In the genomic region with DNA sequence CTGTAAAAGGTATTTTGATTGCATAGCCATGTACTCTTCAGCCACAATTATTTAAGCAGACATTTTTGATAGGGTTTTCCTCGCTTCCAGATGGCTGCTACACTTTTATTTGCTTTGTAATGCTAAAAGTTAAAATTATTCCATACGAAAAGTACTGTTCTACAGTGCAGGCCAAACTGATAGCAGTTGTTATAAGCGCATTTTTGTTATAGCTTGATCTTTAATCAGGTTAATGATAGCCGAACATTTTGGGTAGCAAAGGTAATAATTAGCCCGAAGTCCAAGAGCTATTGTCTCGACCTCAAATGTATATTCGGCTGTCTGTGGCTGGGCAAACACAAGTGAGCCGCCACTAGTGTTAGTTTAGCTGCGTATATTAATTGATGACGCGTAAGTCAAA, we compare ENCODE assay signal across 3 fruit fly cellular contexts.
TF ChIP-seq lines count a peak whose summit lies in the region.

No protein-coding gene starts in this region.

- TF ChIP-seq CTCF in whole organism, embryonic (GFP tag; optimal IDR thresholded peaks at IDR 0.05; lab: Kevin White, UChicago) = no peak

TF ChIP-seq in whole organism, embryonic, 481 proteins besides CTCF, POLR2A, EP300 and RAD21 (continues in another document):
- no peak for TF ChIP-seq CG10431 (GFP tag; optimal IDR thresholded peaks at IDR 0.05; lab: Kevin White, UChicago)
- no peak for TF ChIP-seq jigr1 (GFP tag; IDR thresholded peaks at IDR 0.05; lab: Robert Waterston, UW)
- no peak for TF ChIP-seq CG9609 (GFP tag; optimal IDR thresholded peaks at IDR 0.05; lab: Kevin White, UChicago)
- no peak for TF ChIP-seq ro (GFP tag; IDR thresholded peaks at IDR 0.05; lab: Robert Waterston, UW)
- TF ChIP-seq Sox100B (GFP tag; optimal IDR thresholded peaks at IDR 0.05; lab: Kevin White, UChicago) = no peak
- no peak for TF ChIP-seq sug (tag; optimal IDR thresholded peaks at IDR 0.05; lab: Kevin White, UChicago)
- no peak for TF ChIP-seq MESR4 (GFP tag; optimal IDR thresholded peaks at IDR 0.05; lab: Kevin White, UChicago)
- no peak for TF ChIP-seq B-H2 (GFP tag; optimal IDR thresholded peaks at IDR 0.05; lab: Kevin White, UChicago)
- TF ChIP-seq Oaz (GFP tag; IDR thresholded peaks at IDR 0.05; lab: Robert Waterston, UW) = no peak
- no peak for TF ChIP-seq CG10267 (tag; optimal IDR thresholded peaks at IDR 0.05; lab: Kevin White, UChicago)
- TF ChIP-seq CG9727 (GFP tag; optimal IDR thresholded peaks at IDR 0.05; lab: Kevin White, UChicago) = peak; percentile 4
- TF ChIP-seq CG12104 (GFP tag; optimal IDR thresholded peaks at IDR 0.05; lab: Kevin White, UChicago) = no peak
- no peak for TF ChIP-seq CG4617 (GFP tag; optimal IDR thresholded peaks at IDR 0.05; lab: Kevin White, UChicago; ENCODE audit: borderline replicate concordance)
- 0 out of 2 replicates have a peak, but pooled peaks have one; percentile 7 for TF ChIP-seq Ptx1 (GFP tag; IDR thresholded peaks at IDR 0.05; lab: Robert Waterston, UW)
- no peak for TF ChIP-seq ken (GFP tag; IDR thresholded peaks at IDR 0.05; lab: Robert Waterston, UW)
- no peak for TF ChIP-seq lbe (GFP tag; optimal IDR thresholded peaks at IDR 0.05; lab: Kevin White, UChicago)
- no peak for TF ChIP-seq unpg (GFP tag; optimal IDR thresholded peaks at IDR 0.05; lab: Kevin White, UChicago)
- no peak for TF ChIP-seq org-1 (GFP tag; optimal IDR thresholded peaks at IDR 0.05; lab: Kevin White, UChicago)
- no peak for TF ChIP-seq pnt (GFP tag; optimal IDR thresholded peaks at IDR 0.05; lab: Kevin White, UChicago)
- no peak for TF ChIP-seq Hmx (GFP tag; optimal IDR thresholded peaks at IDR 0.05; lab: Kevin White, UChicago)
- TF ChIP-seq CG12071 (GFP tag; optimal IDR thresholded peaks at IDR 0.05; lab: Kevin White, UChicago) = no peak
- TF ChIP-seq CG18619 (GFP tag; optimal IDR thresholded peaks at IDR 0.05; lab: Kevin White, UChicago) = no peak
- no peak for TF ChIP-seq CG16779 (GFP tag; IDR thresholded peaks at IDR 0.05; lab: Robert Waterston, UW)
- no peak for TF ChIP-seq cg (GFP tag; optimal IDR thresholded peaks at IDR 0.05; lab: Kevin White, UChicago)
- TF ChIP-seq CG17328 (GFP tag; IDR thresholded peaks at IDR 0.05; lab: Robert Waterston, UW) = no peak
- no peak for TF ChIP-seq Mrtf (GFP tag; IDR thresholded peaks at IDR 0.05; lab: Robert Waterston, UW)
- TF ChIP-seq Dad (GFP tag; optimal IDR thresholded peaks at IDR 0.05; lab: Kevin White, UChicago) = no peak
- TF ChIP-seq CG10209 (GFP tag; optimal IDR thresholded peaks at IDR 0.05; lab: Kevin White, UChicago) = no peak
- TF ChIP-seq Taf1 (GFP tag; IDR thresholded peaks at IDR 0.05; lab: Robert Waterston, UW) = no peak
- no peak for TF ChIP-seq nom (GFP tag; optimal IDR thresholded peaks at IDR 0.05; lab: Kevin White, UChicago)

TF ChIP-seq in whole organism, prepupa, 60 proteins besides CTCF, POLR2A, EP300 and RAD21:
- TF ChIP-seq fkh (GFP tag; optimal IDR thresholded peaks at IDR 0.05; lab: Kevin White, UChicago) = peak; percentile 43
- TF ChIP-seq OdsH (GFP tag; optimal IDR thresholded peaks at IDR 0.05; lab: Kevin White, UChicago) = no peak
- no peak for TF ChIP-seq CG32006 (GFP tag; optimal IDR thresholded peaks at IDR 0.05; lab: Kevin White, UChicago)

TF ChIP-seq in whole organism, wandering third instar larva, 38 proteins besides CTCF, POLR2A, EP300 and RAD21:
- no peak for TF ChIP-seq CrebA (GFP tag; optimal IDR thresholded peaks at IDR 0.05; lab: Kevin White, UChicago; ENCODE audit: borderline replicate concordance)
- no peak for TF ChIP-seq tai (GFP tag; optimal IDR thresholded peaks at IDR 0.05; lab: Kevin White, UChicago)
- TF ChIP-seq Abd-B (GFP tag; optimal IDR thresholded peaks at IDR 0.05; lab: Kevin White, UChicago) = no peak
- no peak for TF ChIP-seq brk (GFP tag; optimal IDR thresholded peaks at IDR 0.05; lab: Kevin White, UChicago)
- no peak for TF ChIP-seq fru (GFP tag; optimal IDR thresholded peaks at IDR 0.05; lab: Kevin White, UChicago)
- no peak for TF ChIP-seq Jra (GFP tag; optimal IDR thresholded peaks at IDR 0.05; lab: Kevin White, UChicago)
- no peak for TF ChIP-seq Mio (GFP tag; optimal IDR thresholded peaks at IDR 0.05; lab: Kevin White, UChicago)
- TF ChIP-seq dsf (GFP tag; optimal IDR thresholded peaks at IDR 0.05; lab: Kevin White, UChicago; ENCODE audit: borderline replicate concordance) = no peak
- peak; percentile 14 for TF ChIP-seq Hnf4 (GFP tag; optimal IDR thresholded peaks at IDR 0.05; lab: Kevin White, UChicago)
- no peak for TF ChIP-seq Hr78 (GFP tag; optimal IDR thresholded peaks at IDR 0.05; lab: Kevin White, UChicago)
- TF ChIP-seq psq (GFP tag; optimal IDR thresholded peaks at IDR 0.05; lab: Kevin White, UChicago) = peak; percentile 2
- TF ChIP-seq CG9705 (GFP tag; optimal IDR thresholded peaks at IDR 0.05; lab: Kevin White, UChicago) = no peak
- no peak for TF ChIP-seq OdsH (GFP tag; optimal IDR thresholded peaks at IDR 0.05; lab: Kevin White, UChicago)
- no peak for TF ChIP-seq GATAd (GFP tag; optimal IDR thresholded peaks at IDR 0.05; lab: Kevin White, UChicago)
- TF ChIP-seq h (GFP tag; optimal IDR thresholded peaks at IDR 0.05; lab: Kevin White, UChicago) = peak; percentile 18
- TF ChIP-seq Sp1 (GFP tag; optimal IDR thresholded peaks at IDR 0.05; lab: Kevin White, UChicago) = no peak
- TF ChIP-seq Hr83 (GFP tag; optimal IDR thresholded peaks at IDR 0.05; lab: Kevin White, UChicago; ENCODE audit: poor library complexity, severe bottlenecking) = no peak
- no peak for TF ChIP-seq Dfd (GFP tag; optimal IDR thresholded peaks at IDR 0.05; lab: Kevin White, UChicago)
- no peak for TF ChIP-seq Myc (optimal IDR thresholded peaks at IDR 0.05; lab: Kevin White, UChicago)
- no peak for TF ChIP-seq br (GFP tag; optimal IDR thresholded peaks at IDR 0.05; lab: Kevin White, UChicago)
- no peak for TF ChIP-seq lola (GFP tag; optimal IDR thresholded peaks at IDR 0.05; lab: Kevin White, UChicago)
- TF ChIP-seq Vsx2 (GFP tag; optimal IDR thresholded peaks at IDR 0.05; lab: Kevin White, UChicago; ENCODE audit: partially characterized antibody) = no peak
- peak in 1 of 2 experiments; percentile 14 for TF ChIP-seq foxo (GFP tag; optimal IDR thresholded peaks at IDR 0.05; lab: Kevin White, UChicago)
- no peak for TF ChIP-seq Dif (GFP tag; optimal IDR thresholded peaks at IDR 0.05; lab: Kevin White, UChicago; ENCODE audit: partially characterized antibody)
